Worm (Caenorhabditis elegans): ENCODE results near the gene trap-4.

Gene trap-4

ce11 chrIII:11946973-11947372 lies 26.4 kb downstream of the trap-4 start, which contains the start of gene Y56A3A.7:
Y56A3A.7 (minus strand) TSS chrIII:11947019.
- no peak for TF ChIP-seq nhr-12 (tag; optimal IDR thresholded peaks at IDR 0.05)
- no peak for TF ChIP-seq mdl-1 (tag; optimal IDR thresholded peaks at IDR 0.05)
- no peak for TF ChIP-seq lin-13 (GFP tag; optimal IDR thresholded peaks at IDR 0.05)
- TF ChIP-seq nhr-11 (tag; optimal IDR thresholded peaks at IDR 0.05), result no peak
- TF ChIP-seq ceh-82 (tag; optimal IDR thresholded peaks at IDR 0.05), result no peak
- no peak for TF ChIP-seq ama-1 (optimal IDR thresholded peaks at IDR 0.05)
- TF ChIP-seq snpc-4 (tag; optimal IDR thresholded peaks at IDR 0.05), result no peak
- TF ChIP-seq peb-1 (tag; optimal IDR thresholded peaks at IDR 0.05), result no peak
- no peak for TF ChIP-seq crh-2 (tag; optimal IDR thresholded peaks at IDR 0.05)
- TF ChIP-seq zag-1 (tag; optimal IDR thresholded peaks at IDR 0.05), result no peak
- no peak for TF ChIP-seq fos-1 (tag; optimal IDR thresholded peaks at IDR 0.05)
- TF ChIP-seq skn-1 (tag; optimal IDR thresholded peaks at IDR 0.05), result no peak
- TF ChIP-seq blmp-1 (tag; optimal IDR thresholded peaks at IDR 0.05; ENCODE audit: insufficient read depth), result no peak

ce11 chrIII:11947527-11947926 lies 27.0 kb downstream of the trap-4 start:
- no peak for TF ChIP-seq F13H6.1 (tag; optimal IDR thresholded peaks at IDR 0.05)
- no peak for TF ChIP-seq ceh-16 (tag; optimal IDR thresholded peaks at IDR 0.05)
- TF ChIP-seq nhr-129 (tag; optimal IDR thresholded peaks at IDR 0.05), result peak; percentile 52
- TF ChIP-seq lsy-2 (tag; optimal IDR thresholded peaks at IDR 0.05), result no peak
- TF ChIP-seq C34F6.9 (tag; optimal IDR thresholded peaks at IDR 0.05), result no peak
- no peak for TF ChIP-seq peb-1 (tag; optimal IDR thresholded peaks at IDR 0.05)
- no peak for TF ChIP-seq skn-1 (tag; optimal IDR thresholded peaks at IDR 0.05)
- TF ChIP-seq fos-1 (tag; optimal IDR thresholded peaks at IDR 0.05), result peak; percentile 97

- TF ChIP-seq snpc-4 (tag; optimal IDR thresholded peaks at IDR 0.05) (no peak), ceh-82 (tag; optimal IDR thresholded peaks at IDR 0.05) (no peak), blmp-1 (tag; optimal IDR thresholded peaks at IDR 0.05; ENCODE audit: insufficient read depth) (no peak), fos-1 (tag; optimal IDR thresholded peaks at IDR 0.05) (peak; percentile 73), nhr-12 (tag; optimal IDR thresholded peaks at IDR 0.05) (no peak), nhr-77 (tag; optimal IDR thresholded peaks at IDR 0.05) (no peak), mbf-1 (tag; optimal IDR thresholded peaks at IDR 0.05) (no peak), unc-62 (GFP tag; optimal IDR thresholded peaks at IDR 0.05) (no peak)
Measured at ce11 chrIII:11948437-11948836, 27.9 kb downstream of the trap-4 start.

ce11 chrIII:11949276-11949879 lies 28.8 kb downstream of the trap-4 start:
- TF ChIP-seq ceh-82 (tag; optimal IDR thresholded peaks at IDR 0.05) (no peak), fos-1 (tag; optimal IDR thresholded peaks at IDR 0.05) (peak; percentile 56)

- TF ChIP-seq F13H6.1 (tag; optimal IDR thresholded peaks at IDR 0.05) (no peak), nhr-25 (tag; optimal IDR thresholded peaks at IDR 0.05) (no peak), nhr-77 (tag; optimal IDR thresholded peaks at IDR 0.05) (no peak), lin-39 (tag; optimal IDR thresholded peaks at IDR 0.05) (no peak), skn-1 (tag; optimal IDR thresholded peaks at IDR 0.05) (no peak), alr-1 (tag; optimal IDR thresholded peaks at IDR 0.05) (no peak), sem-4 (tag; optimal IDR thresholded peaks at IDR 0.05) (no peak), R02D3.7 (tag; optimal IDR thresholded peaks at IDR 0.05) (no peak), nhr-6 (tag; optimal IDR thresholded peaks at IDR 0.05) (no peak), unc-39 (tag; optimal IDR thresholded peaks at IDR 0.05) (no peak)
Measured at ce11 chrIII:11951111-11951510, 30.6 kb downstream of the trap-4 start.

- TF ChIP-seq fos-1 (tag; optimal IDR thresholded peaks at IDR 0.05), result no peak
- TF ChIP-seq nhr-23 (tag; optimal IDR thresholded peaks at IDR 0.05), result no peak
- TF ChIP-seq elt-1 (tag; optimal IDR thresholded peaks at IDR 0.05), result no peak
- no peak for TF ChIP-seq nhr-10 (tag; optimal IDR thresholded peaks at IDR 0.05)
- TF ChIP-seq Y55F3AM.14 (GFP tag; optimal IDR thresholded peaks at IDR 0.05), result no peak
- no peak for TF ChIP-seq zag-1 (tag; optimal IDR thresholded peaks at IDR 0.05)
- TF ChIP-seq lin-39 (tag; optimal IDR thresholded peaks at IDR 0.05), result no peak
- no peak for TF ChIP-seq R02D3.7 (tag; optimal IDR thresholded peaks at IDR 0.05)
- no peak for TF ChIP-seq sma-3 (GFP tag; optimal IDR thresholded peaks at IDR 0.05)
- no peak for TF ChIP-seq egl-27 (tag; optimal IDR thresholded peaks at IDR 0.05)
- TF ChIP-seq ztf-1 (GFP tag; conservative IDR thresholded peaks at IDR 0.05), result no peak
- no peak for TF ChIP-seq nhr-77 (tag; optimal IDR thresholded peaks at IDR 0.05)
- no peak for TF ChIP-seq ztf-11 (tag; optimal IDR thresholded peaks at IDR 0.05)
- no peak for TF ChIP-seq lin-11 (tag; optimal IDR thresholded peaks at IDR 0.05)
Measured at ce11 chrIII:11954150-11954549, 33.6 kb downstream of the trap-4 start.

Measured in whole organism, L2 larva.